Worm (Caenorhabditis elegans) whole organism, L4 larva: ENCODE data around the gene toca-1.

Experiments
- D1046.2 ChIP-seq: fragments of 200-800 bp; sonication (Bioruptor generic); IDR thresholded peaks from 2 replicates; pipeline ENCODE4 v1.3.6; 2022; ENCODE audit warnings: missing genetic modification characterization, missing compliant biosample characterization
- F10B5.3 ChIP-seq: sonication (generic microtip); optimal IDR thresholded peaks from 2 replicates; lab custom pipeline; 2016; ENCODE audit warnings: mild to moderate bottlenecking, missing genetic modification characterization, missing compliant biosample characterization
- F26F4.8 ChIP-seq: fragments of 200-800 bp; sonication (Bioruptor generic); conservative IDR thresholded peaks from 2 replicates; pipeline ENCODE4 v1.3.6; 2022; ENCODE audit warnings: missing genetic modification characterization, missing compliant biosample characterization
- F44E2.7 ChIP-seq: fragments of 200-800 bp; sonication (Bioruptor generic); IDR thresholded peaks from 2 replicates; pipeline ENCODE4 v2.1.2; 2022; ENCODE audit warnings: missing genetic modification characterization, missing compliant biosample characterization
- attf-4 ChIP-seq: sonication (generic microtip); optimal IDR thresholded peaks from 3 replicates; lab custom pipeline; 2017; ENCODE audit warnings: missing biosample characterization, missing genetic modification characterization
- ceh-20 ChIP-seq: fragments of 200-800 bp; sonication (Bioruptor generic); IDR thresholded peaks from 2 replicates; pipeline ENCODE4 v1.3.6; 2022; ENCODE audit warnings: missing genetic modification reagents, missing genetic modification characterization, missing compliant biosample characterization
- ceh-28 ChIP-seq: fragments of 150-350 bp; optimal IDR thresholded peaks from 2 replicates; lab custom pipeline; 2014; ENCODE audit warnings: missing biosample characterization, missing genetic modification reagents, missing genetic modification characterization
- ceh-44 ChIP-seq: fragments of 200-800 bp; sonication (Bioruptor generic); IDR thresholded peaks from 2 replicates; pipeline ENCODE4 v1.3.6; 2022; ENCODE audit warnings: missing genetic modification reagents, missing genetic modification characterization, missing compliant biosample characterization
- ceh-82 ChIP-seq: sonication (generic microtip); optimal IDR thresholded peaks from 2 replicates; lab custom pipeline; 2017; ENCODE audit warnings: missing biosample characterization, missing genetic modification characterization
- ces-1 ChIP-seq: fragments of 150-350 bp; sonication (generic microtip); optimal IDR thresholded peaks from 4 replicates; lab custom pipeline; 2014; ENCODE audit warnings: missing biosample characterization, missing genetic modification reagents, missing genetic modification characterization
- cey-2 ChIP-seq: sonication (generic microtip); optimal IDR thresholded peaks from 3 replicates; lab custom pipeline; 2017; ENCODE audit warnings: missing genetic modification characterization, mild to moderate bottlenecking, missing compliant biosample characterization, antibody characterized with exemption, borderline replicate concordance; ENCODE audit not compliant: insufficient read depth
- daf-12 ChIP-seq: fragments of 150-350 bp; optimal IDR thresholded peaks from 2 replicates; lab custom pipeline; 2014; ENCODE audit warnings: missing biosample characterization, missing genetic modification reagents, missing genetic modification characterization
- daf-16 ChIP-seq, 3 experiments: sonication (generic microtip); optimal IDR thresholded peaks; 2 replicates each; lab custom pipeline; 2016 to 2017; ENCODE audit warnings: missing genetic modification characterization in 3 of 3, missing genetic modification reagents in 3 of 3, mild to moderate bottlenecking in 2 of 3, missing compliant biosample characterization in 2 of 3, missing biosample characterization in 1 of 3, moderate library complexity in 1 of 3
- daf-8 ChIP-seq: fragments of 200-800 bp; sonication (Bioruptor generic); IDR thresholded peaks from 2 replicates; pipeline ENCODE4 v1.3.6; 2022; ENCODE audit warnings: missing genetic modification characterization, missing compliant biosample characterization
- dmd-9 ChIP-seq: fragments of 200-800 bp; sonication (Bioruptor generic); IDR thresholded peaks from 2 replicates; pipeline ENCODE4 v1.3.6; 2022; ENCODE audit warnings: missing genetic modification reagents, missing genetic modification characterization, missing compliant biosample characterization
- duxl-1 ChIP-seq: sonication (generic microtip); optimal IDR thresholded peaks from 2 replicates; lab custom pipeline; 2016; ENCODE audit warnings: mild to moderate bottlenecking, missing genetic modification characterization, moderate library complexity, missing compliant biosample characterization; ENCODE audit not compliant: poor library complexity
- egl-27 ChIP-seq: sonication (generic microtip); optimal IDR thresholded peaks from 3 replicates; lab custom pipeline; 2017; ENCODE audit warnings: missing biosample characterization, missing genetic modification reagents, missing genetic modification characterization
- egl-43 ChIP-seq: fragments of 200-800 bp; sonication (Bioruptor generic); IDR thresholded peaks from 2 replicates; pipeline ENCODE4 v1.3.6; 2022; ENCODE audit warnings: missing genetic modification reagents, missing genetic modification characterization, missing compliant biosample characterization
- fkh-10 ChIP-seq: fragments of 150-350 bp; optimal IDR thresholded peaks from 2 replicates; lab custom pipeline; 2014; ENCODE audit warnings: missing biosample characterization, missing genetic modification reagents, missing genetic modification characterization
- fos-1 ChIP-seq: fragments of 150-350 bp; optimal IDR thresholded peaks from 2 replicates; lab custom pipeline; 2014; ENCODE audit warnings: missing biosample characterization, missing genetic modification characterization
- hmg-1.1 ChIP-seq: fragments of 200-800 bp; sonication (Bioruptor generic); IDR thresholded peaks from 2 replicates; pipeline ENCODE4 v1.3.6; 2022; ENCODE audit warnings: missing genetic modification reagents, missing genetic modification characterization, missing compliant biosample characterization
- lim-7 ChIP-seq: fragments of 200-800 bp; sonication (Bioruptor generic); IDR thresholded peaks from 2 replicates; pipeline ENCODE4 v1.3.6; 2022; ENCODE audit warnings: missing genetic modification characterization, missing compliant biosample characterization
- lin-13 ChIP-seq: fragments of 150-350 bp; optimal IDR thresholded peaks from 2 replicates; lab custom pipeline; 2014; ENCODE audit warnings: missing biosample characterization, missing genetic modification reagents, missing genetic modification characterization
- lin-29 ChIP-seq: fragments of 200-800 bp; sonication (Bioruptor generic); IDR thresholded peaks from 2 replicates; pipeline ENCODE4 v1.3.6; 2022; ENCODE audit warnings: missing genetic modification reagents, missing genetic modification characterization, missing compliant biosample characterization
- mdl-1 ChIP-seq, 2 experiments: fragments of 150-350 bp in 1 of 2; sonication (generic microtip) in 1 of 2; optimal IDR thresholded peaks; 2 replicates each; lab custom pipeline; 2014 to 2017; ENCODE audit warnings: missing biosample characterization in 2 of 2, missing genetic modification characterization in 2 of 2
- mdt-29 ChIP-seq: fragments of 200-800 bp; sonication (Bioruptor generic); IDR thresholded peaks from 2 replicates; pipeline ENCODE4 v1.3.6; 2022; ENCODE audit warnings: missing genetic modification reagents, missing genetic modification characterization, missing compliant biosample characterization
- mes-2 ChIP-seq: sonication (generic microtip); optimal IDR thresholded peaks from 2 replicates; lab custom pipeline; 2016; ENCODE audit warnings: missing genotype, mild to moderate bottlenecking, missing genetic modification characterization, missing compliant biosample characterization; ENCODE audit not compliant: poor library complexity, severe bottlenecking
- mxl-2 ChIP-seq: fragments of 200-800 bp; sonication (Bioruptor generic); conservative IDR thresholded peaks from 2 replicates; pipeline ENCODE4 v1.3.6; 2022; ENCODE audit warnings: missing genetic modification reagents, missing genetic modification characterization, missing compliant biosample characterization
- mxl-3 ChIP-seq: fragments of 200-800 bp; sonication (Bioruptor generic); optimal IDR thresholded peaks from 2 replicates; lab custom pipeline; 2018; ENCODE audit warnings: mild to moderate bottlenecking, missing genetic modification characterization, missing compliant biosample characterization
- nhr-11 ChIP-seq: fragments of 150-350 bp; optimal IDR thresholded peaks from 2 replicates; lab custom pipeline; 2014; ENCODE audit warnings: missing biosample characterization, missing genetic modification characterization
- nhr-25 ChIP-seq: sonication (generic microtip); optimal IDR thresholded peaks from 2 replicates; lab custom pipeline; 2017; ENCODE audit warnings: missing genetic modification characterization, mild to moderate bottlenecking, missing compliant biosample characterization, antibody characterized with exemption, moderate library complexity, borderline replicate concordance; ENCODE audit not compliant: insufficient read depth
- nhr-48 ChIP-seq: sonication (generic microtip); optimal IDR thresholded peaks from 2 replicates; lab custom pipeline; 2016; ENCODE audit warnings: mild to moderate bottlenecking, missing genetic modification characterization, missing compliant biosample characterization
- nhr-76 ChIP-seq: fragments of 150-350 bp; optimal IDR thresholded peaks from 2 replicates; lab custom pipeline; 2014; ENCODE audit warnings: missing biosample characterization, missing genetic modification characterization
- rbr-2 ChIP-seq: sonication (generic microtip); optimal IDR thresholded peaks from 2 replicates; lab custom pipeline; 2016; ENCODE audit warnings: missing genotype, missing genetic modification characterization, missing compliant biosample characterization
- saeg-2 ChIP-seq: fragments of 200-800 bp; sonication (Bioruptor generic); IDR thresholded peaks from 2 replicates; pipeline ENCODE4 v1.3.6; 2022; ENCODE audit warnings: missing genetic modification reagents, missing genetic modification characterization, missing compliant biosample characterization
- sdz-12 ChIP-seq: fragments of 200-800 bp; sonication (Bioruptor generic); optimal IDR thresholded peaks from 2 replicates; lab custom pipeline; 2018; ENCODE audit warnings: mild to moderate bottlenecking, missing genetic modification characterization, missing compliant biosample characterization
- set-16 ChIP-seq: fragments of 200-800 bp; sonication (Bioruptor generic); IDR thresholded peaks from 2 replicates; pipeline ENCODE4 v1.3.6; 2022; ENCODE audit warnings: missing genetic modification reagents, missing genetic modification characterization, missing compliant biosample characterization
- skn-1 ChIP-seq: fragments of 150-350 bp; optimal IDR thresholded peaks from 2 replicates; lab custom pipeline; 2014; ENCODE audit warnings: missing biosample characterization, missing genetic modification characterization
- snpc-1.2 ChIP-seq: fragments of 200-800 bp; sonication (Bioruptor generic); IDR thresholded peaks from 2 replicates; pipeline ENCODE4 v1.3.6; 2022; ENCODE audit warnings: missing genetic modification reagents, missing genetic modification characterization, missing compliant biosample characterization
- snpc-4 ChIP-seq: fragments of 150-350 bp; optimal IDR thresholded peaks from 2 replicates; lab custom pipeline; 2014; ENCODE audit warnings: missing biosample characterization, missing genetic modification characterization
- spr-3 ChIP-seq: fragments of 200-800 bp; sonication (Bioruptor generic); optimal IDR thresholded peaks from 2 replicates; lab custom pipeline; 2018; ENCODE audit warnings: mild to moderate bottlenecking, missing genetic modification characterization, missing compliant biosample characterization
- tra-1 ChIP-seq: fragments of 200-800 bp; sonication (Bioruptor generic); IDR thresholded peaks from 2 replicates; pipeline ENCODE4 v1.3.6; 2022; ENCODE audit warnings: missing genetic modification reagents, missing genetic modification characterization, missing compliant biosample characterization
- unc-130 ChIP-seq: sonication (generic microtip); optimal IDR thresholded peaks from 2 replicates; lab custom pipeline; 2016; ENCODE audit warnings: missing genetic modification reagents, missing genetic modification characterization, missing compliant biosample characterization
- unc-62 ChIP-seq, 3 experiments: fragments of 150-350 bp in 1 of 3; sonication (generic microtip); optimal IDR thresholded peaks in 2 of 3; peaks in 1 of 3; 1 replicate in 1 of 3; 2 replicates in 2 of 3; lab custom pipeline; 2014 to 2017; ENCODE audit warnings: missing biosample characterization in 3 of 3, missing genetic modification characterization in 3 of 3, missing genetic modification reagents in 3 of 3, missing genotype in 1 of 3
- vab-7 ChIP-seq: fragments of 200-800 bp; sonication (Bioruptor generic); IDR thresholded peaks from 2 replicates; pipeline ENCODE4 v1.3.6; 2022; ENCODE audit warnings: missing genetic modification reagents, missing genetic modification characterization, missing compliant biosample characterization
- zag-1 ChIP-seq: fragments of 150-350 bp; optimal IDR thresholded peaks from 2 replicates; lab custom pipeline; 2014; ENCODE audit warnings: missing biosample characterization, missing genetic modification characterization
- zfp-3 ChIP-seq: fragments of 200-800 bp; sonication (Bioruptor generic); conservative IDR thresholded peaks from 2 replicates; pipeline ENCODE4 v1.3.6; 2022; ENCODE audit warnings: missing genetic modification reagents, missing genetic modification characterization, missing compliant biosample characterization
- zip-2 ChIP-seq: fragments of 150-350 bp; optimal IDR thresholded peaks from 2 replicates; lab custom pipeline; 2014; ENCODE audit warnings: missing biosample characterization, missing genetic modification characterization
- ztf-11 ChIP-seq: fragments of 150-350 bp; optimal IDR thresholded peaks from 2 replicates; lab custom pipeline; 2014; ENCODE audit warnings: missing biosample characterization, missing genetic modification characterization
- ztf-7 ChIP-seq: fragments of 150-350 bp; optimal IDR thresholded peaks from 2 replicates; lab custom pipeline; 2014; ENCODE audit warnings: missing biosample characterization, missing genetic modification characterization

Gene toca-1

ce11 chrX:1486135-1486648 lies 35.1 kb downstream of the toca-1 start, which contains the start of the genes D1005.10 and dhs-25 (continued):
- no peak for TF ChIP-seq ces-1 (GFP tag; lab: Kevin White, UChicago)
- peak; percentile 96 for TF ChIP-seq nhr-48 (tag; lab: Kevin White, UChicago)
- TF ChIP-seq cey-2 (tag; lab: Kevin White, UChicago): no peak
- TF ChIP-seq mdl-1 (tag; optimal IDR thresholded peaks at IDR 0.05; lab: Kevin White, UChicago): no peak
- no peak for TF ChIP-seq F10B5.3 (tag; lab: Kevin White, UChicago)
- no peak for TF ChIP-seq zip-2 (tag; lab: Kevin White, UChicago)
- TF ChIP-seq nhr-11: peak; percentile 67
- TF ChIP-seq duxl-1: peak; percentile 87
- TF ChIP-seq dmd-9: no peak
- TF ChIP-seq vab-7: no peak
- peak in 1 of 2 experiments; percentile 11 for TF ChIP-seq unc-62 (GFP tag; optimal IDR thresholded peaks at IDR 0.05 in 1 of 2; lab: Kevin White, UChicago)
- TF ChIP-seq unc-62 (tag; optimal IDR thresholded peaks at IDR 0.05; lab: Kevin White, UChicago): no peak
- TF ChIP-seq mdt-29: peak; percentile 84
- peak; percentile 52 for TF ChIP-seq mxl-3
- no peak for TF ChIP-seq ceh-44 (GFP tag; lab: Robert Waterston, UW)
- no peak for TF ChIP-seq set-16
- no peak for TF ChIP-seq lin-29 (GFP tag; lab: Robert Waterston, UW)
- TF ChIP-seq F44E2.7: no peak
- no peak for TF ChIP-seq mxl-2 (GFP tag; lab: Robert Waterston, UW)
- TF ChIP-seq ceh-82 (tag; lab: Kevin White, UChicago): no peak
- TF ChIP-seq daf-16 (GFP tag; optimal IDR thresholded peaks at IDR 0.05; lab: Kevin White, UChicago): peak; percentile 38 to 60
- TF ChIP-seq daf-16 (tag; optimal IDR thresholded peaks at IDR 0.05; lab: Kevin White, UChicago): peak; percentile 92
- peak; percentile 78 for TF ChIP-seq tra-1
- peak; percentile 47; the same call in 1 of the 2 replicates for TF ChIP-seq ceh-20 (GFP tag; lab: Robert Waterston, UW)
- no peak for TF ChIP-seq ceh-28
- no peak for TF ChIP-seq skn-1
- TF ChIP-seq D1046.2 (GFP tag; lab: Robert Waterston, UW): no peak
- TF ChIP-seq snpc-4 (tag; lab: Kevin White, UChicago): no peak
- TF ChIP-seq rbr-2 (tag; lab: Kevin White, UChicago): peak; percentile 31
- no peak for TF ChIP-seq F26F4.8 (GFP tag; lab: Robert Waterston, UW)
- TF ChIP-seq snpc-1.2 (GFP tag; lab: Robert Waterston, UW): no peak
- TF ChIP-seq lin-13 (GFP tag; lab: Kevin White, UChicago): no peak
- TF ChIP-seq mes-2 (tag; lab: Kevin White, UChicago): peak; percentile 80
- no peak for TF ChIP-seq attf-4 (tag; lab: Kevin White, UChicago)
- TF ChIP-seq fkh-10 (GFP tag; lab: Kevin White, UChicago): no peak
- 0 out of 2 replicates have a peak, but pooled peaks have one; percentile 63 for TF ChIP-seq saeg-2
- TF ChIP-seq daf-8 (GFP tag; lab: Robert Waterston, UW): no peak
- TF ChIP-seq daf-12: no peak
- TF ChIP-seq hmg-1.1 (GFP tag; lab: Robert Waterston, UW): peak; percentile 69
- no peak for TF ChIP-seq nhr-76 (tag; lab: Kevin White, UChicago)
- no peak for TF ChIP-seq fos-1 (tag; lab: Kevin White, UChicago)
- TF ChIP-seq egl-43 (GFP tag; lab: Robert Waterston, UW): no peak
- no peak for TF ChIP-seq lim-7
- TF ChIP-seq sdz-12 (GFP tag; lab: Kevin White, UChicago): no peak
- TF ChIP-seq spr-3 (GFP tag; lab: Kevin White, UChicago): no peak
- TF ChIP-seq nhr-25 (tag; lab: Kevin White, UChicago): peak; percentile 82
- no peak for TF ChIP-seq zag-1 (tag; lab: Kevin White, UChicago)
- TF ChIP-seq ztf-11: no peak
- no peak for TF ChIP-seq egl-27 (tag; lab: Kevin White, UChicago)
- TF ChIP-seq ztf-7: no peak
- TF ChIP-seq zfp-3 (GFP tag; lab: Robert Waterston, UW): no peak
- no peak for TF ChIP-seq unc-130 (GFP tag; lab: Kevin White, UChicago)
